Worm (Caenorhabditis elegans) whole organism, L3 larva: ENCODE measurements around the gene F48G7.7.

ENCODE experiments used
- R02D3.7 ChIP-seq: fragments of 150-350 bp; optimal IDR thresholded peaks from 2 replicates; lab custom pipeline; 2014; ENCODE audit warnings: missing biosample characterization, missing genetic modification characterization
- ZK546.5 ChIP-seq: sonication (generic microtip); optimal IDR thresholded peaks from 2 replicates; lab custom pipeline; 2017; ENCODE audit warnings: missing biosample characterization, missing genetic modification characterization
- aly-2 ChIP-seq: fragments of 150-350 bp; optimal IDR thresholded peaks from 2 replicates; lab custom pipeline; 2014; ENCODE audit warnings: missing biosample characterization, missing genetic modification characterization
- ama-1 ChIP-seq: fragments of 150-350 bp; optimal IDR thresholded peaks from 2 replicates; lab custom pipeline; 2018
- ceh-28 ChIP-seq: fragments of 150-350 bp; optimal IDR thresholded peaks from 2 replicates; lab custom pipeline; 2014; ENCODE audit warnings: missing biosample characterization, missing genetic modification reagents, missing genetic modification characterization
- ceh-82 ChIP-seq: fragments of 150-350 bp; optimal IDR thresholded peaks from 2 replicates; lab custom pipeline; 2014; ENCODE audit warnings: missing biosample characterization, missing genetic modification characterization
- ceh-9 ChIP-seq: sonication (generic microtip); optimal IDR thresholded peaks from 2 replicates; lab custom pipeline; 2018; ENCODE audit warnings: missing biosample characterization, missing genetic modification characterization
- daf-12 ChIP-seq: fragments of 150-350 bp; optimal IDR thresholded peaks from 2 replicates; lab custom pipeline; 2014; ENCODE audit warnings: missing biosample characterization, missing genetic modification reagents, missing genetic modification characterization
- egl-27 ChIP-seq: sonication (generic microtip); optimal IDR thresholded peaks from 4 replicates; lab custom pipeline; 2017; ENCODE audit warnings: missing biosample characterization, missing genetic modification reagents, missing genetic modification characterization
- egl-5 ChIP-seq: fragments of 150-350 bp; optimal IDR thresholded peaks from 2 replicates; lab custom pipeline; 2017; ENCODE audit warnings: missing biosample characterization, missing genetic modification reagents, missing genetic modification characterization, inconsistent platforms
- elt-1 ChIP-seq: fragments of 150-350 bp; optimal IDR thresholded peaks from 2 replicates; lab custom pipeline; 2014; ENCODE audit warnings: missing biosample characterization, missing genetic modification characterization
- elt-2 ChIP-seq: sonication (generic microtip); optimal IDR thresholded peaks from 2 replicates; lab custom pipeline; 2016; ENCODE audit warnings: missing genetic modification reagents, mild to moderate bottlenecking, missing genetic modification characterization, missing compliant biosample characterization
- eor-1 ChIP-seq, 2 experiments: fragments of 150-350 bp; optimal IDR thresholded peaks; 2 replicates each; lab custom pipeline; 2014 to 2018; ENCODE audit warnings: missing biosample characterization in 2 of 2, missing genetic modification characterization in 2 of 2
- fkh-2 ChIP-seq: fragments of 150-350 bp; optimal IDR thresholded peaks from 2 replicates; lab custom pipeline; 2014; ENCODE audit warnings: missing biosample characterization, missing genetic modification reagents, missing genetic modification characterization
- fos-1 ChIP-seq: fragments of 150-350 bp; optimal IDR thresholded peaks from 2 replicates; lab custom pipeline; 2014; ENCODE audit warnings: missing biosample characterization, missing genetic modification characterization
- hmg-11 ChIP-seq: sonication (generic microtip); optimal IDR thresholded peaks from 2 replicates; lab custom pipeline; 2016; ENCODE audit warnings: missing genetic modification characterization, missing compliant biosample characterization
- jun-1 ChIP-seq: fragments of 150-350 bp; optimal IDR thresholded peaks from 2 replicates; lab custom pipeline; 2014; ENCODE audit warnings: missing biosample characterization, missing genetic modification reagents, missing genetic modification characterization
- lin-15B ChIP-seq: fragments of 150-350 bp; optimal IDR thresholded peaks from 2 replicates; lab custom pipeline; 2014; ENCODE audit warnings: missing biosample characterization, missing genetic modification characterization
- lin-39 ChIP-seq: fragments of 150-350 bp; optimal IDR thresholded peaks from 2 replicates; lab custom pipeline; 2018; ENCODE audit warnings: missing biosample characterization, missing genetic modification reagents, missing genetic modification characterization
- lsy-12 ChIP-seq: sonication (generic microtip); optimal IDR thresholded peaks from 2 replicates; lab custom pipeline; 2016; ENCODE audit warnings: mild to moderate bottlenecking, missing genetic modification characterization, missing compliant biosample characterization
- mdl-1 ChIP-seq: fragments of 150-350 bp; optimal IDR thresholded peaks from 2 replicates; lab custom pipeline; 2014; ENCODE audit warnings: missing biosample characterization, missing genetic modification characterization
- mml-1 ChIP-seq: fragments of 150-350 bp; sonication (generic microtip); optimal IDR thresholded peaks from 3 replicates; lab custom pipeline; 2014; ENCODE audit warnings: missing biosample characterization, missing genetic modification characterization
- nfya-1 ChIP-seq: sonication (generic microtip); optimal IDR thresholded peaks from 2 replicates; lab custom pipeline; 2017; ENCODE audit warnings: missing genetic modification characterization, mild to moderate bottlenecking, missing compliant biosample characterization, antibody characterized with exemption, moderate library complexity; ENCODE audit not compliant: insufficient read depth
- nhr-11 ChIP-seq: fragments of 150-350 bp; optimal IDR thresholded peaks from 2 replicates; lab custom pipeline; 2014; ENCODE audit warnings: missing biosample characterization, missing genetic modification characterization
- nhr-12 ChIP-seq: fragments of 150-350 bp; optimal IDR thresholded peaks from 2 replicates; lab custom pipeline; 2014; ENCODE audit warnings: missing biosample characterization, missing genetic modification characterization
- nhr-23 ChIP-seq: fragments of 150-350 bp; optimal IDR thresholded peaks from 2 replicates; lab custom pipeline; 2014; ENCODE audit warnings: missing biosample characterization, missing genetic modification reagents, missing genetic modification characterization
- nhr-237 ChIP-seq: fragments of 150-350 bp; optimal IDR thresholded peaks from 2 replicates; lab custom pipeline; 2014; ENCODE audit warnings: missing biosample characterization, missing genetic modification characterization
- nhr-25 ChIP-seq: sonication (generic microtip); optimal IDR thresholded peaks from 2 replicates; lab custom pipeline; 2017; ENCODE audit warnings: missing biosample characterization, missing genetic modification characterization
- nhr-67 ChIP-seq: fragments of 150-350 bp; optimal IDR thresholded peaks from 2 replicates; lab custom pipeline; 2014; ENCODE audit warnings: missing biosample characterization, missing genetic modification characterization
- nhr-77 ChIP-seq: fragments of 150-350 bp; optimal IDR thresholded peaks from 2 replicates; lab custom pipeline; 2014; ENCODE audit warnings: missing biosample characterization, missing genetic modification characterization
- pha-4 ChIP-seq: fragments of 150-350 bp; optimal IDR thresholded peaks from 2 replicates; lab custom pipeline; 2014; ENCODE audit warnings: missing biosample characterization, missing genetic modification reagents, missing genetic modification characterization
- pqm-1 ChIP-seq: fragments of 150-350 bp; optimal IDR thresholded peaks from 2 replicates; lab custom pipeline; 2017; ENCODE audit warnings: missing biosample characterization, missing genetic modification characterization, inconsistent platforms
- skn-1 ChIP-seq: fragments of 150-350 bp; optimal IDR thresholded peaks from 2 replicates; lab custom pipeline; 2014; ENCODE audit warnings: missing biosample characterization, missing genetic modification characterization
- snpc-4 ChIP-seq: fragments of 150-350 bp; optimal IDR thresholded peaks from 2 replicates; lab custom pipeline; 2014; ENCODE audit warnings: missing biosample characterization, missing genetic modification characterization
- tbx-2 ChIP-seq: sonication (generic microtip); optimal IDR thresholded peaks from 2 replicates; lab custom pipeline; 2016; ENCODE audit warnings: mild to moderate bottlenecking, missing genetic modification characterization, missing compliant biosample characterization
- unc-39 ChIP-seq: sonication (generic microtip); optimal IDR thresholded peaks from 4 replicates; lab custom pipeline; 2017; ENCODE audit warnings: missing biosample characterization, missing genetic modification characterization
- unc-62 ChIP-seq: fragments of 150-350 bp; sonication (generic microtip); optimal IDR thresholded peaks from 4 replicates; lab custom pipeline; 2014; ENCODE audit warnings: missing biosample characterization, missing genetic modification reagents, missing genetic modification characterization
- zag-1 ChIP-seq: fragments of 150-350 bp; optimal IDR thresholded peaks from 2 replicates; lab custom pipeline; 2014; ENCODE audit warnings: missing biosample characterization, missing genetic modification characterization
- ztf-4 ChIP-seq: fragments of 150-350 bp; optimal IDR thresholded peaks from 2 replicates; lab custom pipeline; 2014; ENCODE audit warnings: missing biosample characterization, missing genetic modification characterization

Gene F48G7.7

DNA sequence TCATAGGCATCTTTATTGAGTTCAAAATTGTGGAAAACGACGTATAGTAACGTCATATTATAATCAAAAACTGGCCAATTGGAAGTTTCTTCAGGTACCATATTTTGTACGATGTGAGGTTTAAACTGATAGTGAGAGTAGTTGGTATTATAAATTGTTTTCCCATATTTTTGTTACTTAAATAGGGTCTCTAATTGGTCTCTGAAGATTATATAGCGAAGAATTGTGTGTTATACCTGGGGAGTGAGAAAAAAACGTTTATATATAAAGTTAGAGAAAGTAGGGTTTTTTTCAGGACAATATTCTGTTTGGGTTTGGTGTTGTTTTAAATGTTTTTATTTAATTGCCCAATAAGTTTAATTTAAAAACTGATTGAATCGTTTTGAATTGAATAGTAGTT is 1.3 kb downstream of the F48G7.7 start, which contains the start of gene srt-17:
TSS of gene srt-17 (minus strand) at position 101 of the 400 bp plus-strand sequence.
- TF ChIP-seq lsy-12 (tag; lab: Kevin White, UChicago) (no peak), ZK546.5 (tag; lab: Kevin White, UChicago) (no peak)

DNA sequence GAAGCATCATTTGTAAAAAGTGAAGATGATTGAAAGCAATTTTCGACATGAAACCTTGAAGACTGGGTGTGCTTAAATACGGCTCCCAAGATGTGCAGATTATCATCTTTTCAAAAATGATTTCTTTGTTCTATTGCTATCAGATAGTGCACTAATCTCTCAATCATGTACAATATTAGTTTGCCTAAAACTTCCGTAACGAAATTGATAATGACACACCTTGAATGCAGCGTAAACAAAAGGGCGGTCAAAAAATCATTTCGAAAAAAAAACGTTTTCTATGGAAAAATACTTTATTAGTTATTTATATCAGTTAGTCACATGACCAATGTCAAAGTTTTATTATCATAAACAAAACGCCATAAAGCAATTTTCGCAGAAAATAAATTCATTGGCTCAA is 3.3 kb downstream of the F48G7.7 start, which contains the start of gene F48G7.5:
TSS of gene F48G7.5 (minus strand) at position 34 of the 400 bp plus-strand sequence.
- no peak for TF ChIP-seq zag-1 (tag; lab: Kevin White, UChicago)
- peak; percentile 56 for TF ChIP-seq elt-2
- TF ChIP-seq pha-4 (tag; lab: Kevin White, UChicago): peak; percentile 36
- TF ChIP-seq hmg-11 (tag; lab: Kevin White, UChicago): no peak
- TF ChIP-seq pqm-1 (tag; lab: Kevin White, UChicago): peak; percentile 64

DNA sequence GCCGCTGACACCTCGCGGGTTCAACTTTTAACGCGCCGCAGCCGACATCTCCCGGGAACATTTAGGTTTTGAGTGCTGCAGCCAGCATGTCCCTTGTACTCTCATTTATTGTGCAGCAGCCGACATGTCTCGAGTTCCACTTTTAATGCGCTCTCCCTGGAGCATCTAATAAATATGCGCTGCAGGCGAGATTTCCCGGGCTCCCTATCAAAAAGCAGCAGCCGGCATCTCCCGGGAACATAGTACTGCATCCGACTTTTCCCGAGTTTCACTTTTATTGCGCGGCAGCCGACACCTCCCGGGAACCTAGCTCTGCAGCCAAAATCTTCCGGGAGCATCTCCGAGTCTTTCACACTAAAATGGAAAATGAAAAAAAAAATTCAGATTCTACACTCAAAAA is 5.2 kb downstream of the F48G7.7 start:
- TF ChIP-seq eor-1 (tag; optimal IDR thresholded peaks at IDR 0.05; lab: Kevin White, UChicago) (no peak), mml-1 (tag; lab: Kevin White, UChicago) (no peak), snpc-4 (tag; lab: Kevin White, UChicago) (no peak), daf-12 (tag; lab: Kevin White, UChicago) (no peak), ama-1 (lab: Kevin White, UChicago) (no peak), egl-27 (tag; lab: Kevin White, UChicago) (no peak), fkh-2 (tag; lab: Kevin White, UChicago) (no peak), pqm-1 (tag; lab: Kevin White, UChicago) (no peak), egl-5 (tag; lab: Kevin White, UChicago) (no peak), ZK546.5 (tag; lab: Kevin White, UChicago) (no peak), zag-1 (tag; lab: Kevin White, UChicago) (no peak), hmg-11 (tag; lab: Kevin White, UChicago) (no peak), mdl-1 (no peak), nhr-12 (tag; lab: Kevin White, UChicago) (no peak), fos-1 (no peak), jun-1 (no peak), nhr-237 (no peak), nhr-11 (no peak), lin-39 (no peak), ceh-28 (tag; lab: Kevin White, UChicago) (no peak)

DNA sequence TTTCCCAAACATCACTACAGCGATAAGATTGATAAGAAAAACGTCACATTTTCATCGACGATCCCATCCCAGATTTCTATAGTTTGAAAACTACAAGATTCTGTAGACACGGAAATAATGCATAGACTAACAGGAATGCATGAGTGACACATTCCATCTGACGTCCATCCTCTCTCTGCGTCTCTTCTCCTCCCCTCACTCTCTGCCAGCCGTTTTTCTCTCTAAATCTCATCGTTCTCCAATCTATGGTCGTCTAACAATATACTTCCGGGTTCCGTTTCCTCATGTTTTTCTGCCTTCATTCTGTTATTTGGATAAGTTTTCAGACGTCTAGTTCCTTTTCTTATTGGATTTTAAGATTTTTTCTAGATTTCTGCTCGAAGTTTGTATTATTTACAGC is 7.2 kb downstream of the F48G7.7 start, which contains the start of gene F48G7.4:
TSS of gene F48G7.4 (plus strand) at position 400 of the 400 bp plus-strand sequence.
- TF ChIP-seq nfya-1 (tag; lab: Kevin White, UChicago) (peak; percentile 70), lin-15B (tag; lab: Kevin White, UChicago) (peak; percentile 66), skn-1 (tag; lab: Kevin White, UChicago) (no peak), nhr-25 (peak; percentile 4), pha-4 (tag; lab: Kevin White, UChicago) (no peak), ceh-28 (tag; lab: Kevin White, UChicago) (peak; percentile 74), nhr-77 (no peak), ceh-82 (tag; lab: Kevin White, UChicago) (no peak), nhr-67 (tag; lab: Kevin White, UChicago) (no peak), ztf-4 (tag; lab: Kevin White, UChicago) (no peak), elt-1 (tag; lab: Kevin White, UChicago) (peak; percentile 64), hmg-11 (tag; lab: Kevin White, UChicago) (peak; percentile 84), egl-27 (tag; lab: Kevin White, UChicago) (peak; percentile 51), nhr-11 (peak; percentile 58), ceh-9 (tag; lab: Kevin White, UChicago) (no peak), nhr-23 (tag; lab: Kevin White, UChicago) (peak; percentile 73), aly-2 (tag; lab: Kevin White, UChicago) (no peak), lin-39 (peak; percentile 23), eor-1 (tag; optimal IDR thresholded peaks at IDR 0.05; lab: Kevin White, UChicago) (no peak), unc-39 (tag; lab: Kevin White, UChicago) (no peak), unc-62 (GFP tag; lab: Kevin White, UChicago) (peak; percentile 94), pqm-1 (tag; lab: Kevin White, UChicago) (peak; percentile 44), jun-1 (peak; percentile 83), R02D3.7 (peak; percentile 8), mdl-1 (peak; percentile 22), snpc-4 (tag; lab: Kevin White, UChicago) (peak; percentile 85), tbx-2 (tag; lab: Kevin White, UChicago) (peak; percentile 57)
